Fruit fly (Drosophila melanogaster): ENCODE measurements around the gene sp3.

DNA sequence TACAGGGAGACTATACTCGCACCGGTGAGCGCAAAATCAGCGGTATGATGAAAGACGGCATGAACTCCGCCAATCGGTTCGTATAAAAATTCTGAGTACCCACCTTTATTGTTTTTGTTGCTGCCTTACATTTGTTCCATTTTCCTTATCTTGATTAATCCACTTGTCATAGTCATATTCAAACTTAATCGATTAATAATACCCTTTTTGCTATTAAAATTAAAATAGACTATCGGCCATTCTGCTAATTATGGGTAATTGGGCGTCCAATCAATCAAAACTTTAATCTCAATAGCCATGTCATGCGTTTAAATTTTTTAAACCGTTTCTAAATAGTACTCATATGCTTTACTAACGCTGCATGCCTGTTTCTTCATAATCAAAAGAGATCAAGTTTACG, 3.8 kb downstream of the sp3 start:
- TF ChIP-seq HLH106 (tag; optimal IDR thresholded peaks at IDR 0.05) (no peak), fru (GFP tag; optimal IDR thresholded peaks at IDR 0.05) (no peak), ey (GFP tag; optimal IDR thresholded peaks at IDR 0.05) (no peak), Abd-B (GFP tag; optimal IDR thresholded peaks at IDR 0.05) (no peak), usp (GFP tag; optimal IDR thresholded peaks at IDR 0.05) (no peak), h (GFP tag; optimal IDR thresholded peaks at IDR 0.05) (no peak), N (GFP tag; optimal IDR thresholded peaks at IDR 0.05) (no peak), GATAd (GFP tag; optimal IDR thresholded peaks at IDR 0.05) (no peak), Rel (GFP tag; optimal IDR thresholded peaks at IDR 0.05) (no peak), Rel (tag; optimal IDR thresholded peaks at IDR 0.05) (no peak), pan (optimal IDR thresholded peaks at IDR 0.05) (no peak), sage (GFP tag; optimal IDR thresholded peaks at IDR 0.05) (no peak), rgr (GFP tag; optimal IDR thresholded peaks at IDR 0.05) (no peak), psq (GFP tag; optimal IDR thresholded peaks at IDR 0.05) (no peak)
